Fruit fly (Drosophila melanogaster) whole organism, embryonic: ENCODE measurements around the gene CG5139.

Experiments
- ATbp ChIP-seq: fragments of 200-800 bp; sonication (Bioruptor generic); optimal IDR thresholded peaks from 2 replicates; lab custom pipeline; 2017; ENCODE audit warnings: missing biosample characterization, mild to moderate bottlenecking, missing genetic modification characterization, missing genetic modification reagents
- Atf6 ChIP-seq: fragments of 200-800 bp; sonication (Bioruptor generic); IDR thresholded peaks from 2 replicates; pipeline ENCODE4 v1.3.6; 2022; ENCODE audit warnings: missing biosample characterization, missing genetic modification characterization
- CG10366 ChIP-seq: fragments of 200-800 bp; sonication (Bioruptor generic); IDR thresholded peaks from 2 replicates; pipeline ENCODE4 v1.3.6; 2022; ENCODE audit warnings: missing biosample characterization, missing genetic modification characterization
- CG11695 ChIP-seq: fragments of 200-800 bp; sonication (Bioruptor generic); IDR thresholded peaks from 3 replicates; pipeline ENCODE4 v1.3.6; 2022; ENCODE audit warnings: missing biosample characterization, missing genetic modification characterization
- CG12659 ChIP-seq: fragments of 200-800 bp; sonication (Bioruptor generic); optimal IDR thresholded peaks from 3 replicates; lab custom pipeline; 2017; ENCODE audit warnings: mild to moderate bottlenecking, missing biosample characterization, missing genetic modification reagents, missing genetic modification characterization
- CG14014 ChIP-seq: fragments of 200-800 bp; sonication (Bioruptor generic); IDR thresholded peaks from 2 replicates; pipeline ENCODE4 v1.3.6; 2022; ENCODE audit warnings: missing biosample characterization, missing genetic modification characterization
- CG14050 ChIP-seq: fragments of 200-800 bp; sonication (Bioruptor generic); IDR thresholded peaks from 3 replicates; pipeline ENCODE4 v1.3.6; 2022; ENCODE audit warnings: missing biosample characterization, missing genetic modification characterization
- CG16815 ChIP-seq: fragments of 200-800 bp; sonication (Bioruptor generic); optimal IDR thresholded peaks from 3 replicates; lab custom pipeline; 2017; ENCODE audit warnings: missing biosample characterization, mild to moderate bottlenecking, missing genetic modification characterization
- CG17359 ChIP-seq: fragments of 200-800 bp; sonication (Bioruptor generic); optimal IDR thresholded peaks from 3 replicates; lab custom pipeline; 2018; ENCODE audit warnings: missing biosample characterization, mild to moderate bottlenecking, missing genetic modification characterization, moderate library complexity
- CG17385 ChIP-seq: fragments of 200-800 bp; sonication (Bioruptor generic); optimal IDR thresholded peaks from 3 replicates; lab custom pipeline; 2018; ENCODE audit warnings: missing biosample characterization, mild to moderate bottlenecking, missing genetic modification characterization
- CG18262 ChIP-seq: fragments of 200-800 bp; optimal IDR thresholded peaks from 3 replicates; lab custom pipeline; 2019; ENCODE audit warnings: missing biosample characterization, mild to moderate bottlenecking, missing genetic modification characterization, moderate library complexity
- CG2678 ChIP-seq: fragments of 200-800 bp; sonication (Bioruptor generic); optimal IDR thresholded peaks from 3 replicates; lab custom pipeline; 2019; ENCODE audit warnings: missing biosample characterization, mild to moderate bottlenecking, missing genetic modification characterization, moderate library complexity
- CG3407 ChIP-seq: fragments of 200-800 bp; sonication (Bioruptor generic); optimal IDR thresholded peaks from 2 replicates; lab custom pipeline; 2018; ENCODE audit warnings: missing biosample characterization, mild to moderate bottlenecking, missing genetic modification characterization
- CG34422 ChIP-seq: fragments of 200-800 bp; sonication (Bioruptor generic); IDR thresholded peaks from 3 replicates; pipeline ENCODE4 v1.3.6; 2022; ENCODE audit warnings: missing biosample characterization, missing genetic modification characterization
- CG42726 ChIP-seq: fragments of 200-800 bp; sonication (Bioruptor generic); IDR thresholded peaks from 2 replicates; pipeline ENCODE4 v1.3.6; 2022; ENCODE audit warnings: missing biosample characterization, missing genetic modification characterization; ENCODE audit not compliant: partially characterized antibody
- CG43689 ChIP-seq: fragments of 200-800 bp; sonication (Bioruptor generic); IDR thresholded peaks from 2 replicates; pipeline ENCODE4 v1.3.6; 2022; ENCODE audit warnings: missing biosample characterization, missing genetic modification characterization
- CG4730 ChIP-seq: fragments of 200-800 bp; sonication (Bioruptor generic); IDR thresholded peaks from 2 replicates; pipeline ENCODE4 v1.3.6; 2022; ENCODE audit warnings: missing biosample characterization, missing genetic modification characterization
- CG4820 ChIP-seq: fragments of 200-800 bp; sonication (Bioruptor generic); optimal IDR thresholded peaks from 3 replicates; lab custom pipeline; 2016; ENCODE audit warnings: missing biosample characterization, missing genetic modification characterization
- CG6765 ChIP-seq: fragments of 200-800 bp; sonication (Bioruptor generic); optimal IDR thresholded peaks from 3 replicates; lab custom pipeline; 2017; ENCODE audit warnings: missing biosample characterization, mild to moderate bottlenecking, missing genetic modification characterization
- CG7357 ChIP-seq: fragments of 200-800 bp; sonication (Bioruptor generic); IDR thresholded peaks from 3 replicates; pipeline ENCODE4 v1.3.6; 2022; ENCODE audit warnings: missing biosample characterization, missing genetic modification characterization
- CG8924 ChIP-seq: fragments of 200-800 bp; optimal IDR thresholded peaks from 3 replicates; lab custom pipeline; 2019; ENCODE audit warnings: missing biosample characterization, mild to moderate bottlenecking, missing genetic modification characterization, moderate library complexity
- CG9817 ChIP-seq: fragments of 200-800 bp; sonication (Bioruptor generic); optimal IDR thresholded peaks from 2 replicates; lab custom pipeline; 2018; ENCODE audit warnings: missing biosample characterization, mild to moderate bottlenecking, missing genetic modification characterization, moderate library complexity
- CG9932 ChIP-seq: fragments of 200-800 bp; sonication (Bioruptor generic); IDR thresholded peaks from 2 replicates; pipeline ENCODE4 v1.3.6; 2022; ENCODE audit warnings: missing biosample characterization, missing genetic modification characterization
- Chrac-16 ChIP-seq: fragments of 200-800 bp; sonication (Bioruptor generic); optimal IDR thresholded peaks from 3 replicates; lab custom pipeline; 2016; ENCODE audit warnings: missing biosample characterization, missing genetic modification characterization
- Dip2 ChIP-seq: fragments of 200-800 bp; sonication (Bioruptor generic); IDR thresholded peaks from 2 replicates; pipeline ENCODE4 v1.3.6; 2022; ENCODE audit warnings: missing biosample characterization, missing genetic modification characterization
- Dp ChIP-seq: fragments of 200-800 bp; sonication (Bioruptor generic); optimal IDR thresholded peaks from 2 replicates; lab custom pipeline; 2018; ENCODE audit warnings: missing biosample characterization, mild to moderate bottlenecking, missing genetic modification characterization, moderate library complexity
- E2f1 ChIP-seq: fragments of 200-800 bp; sonication (Bioruptor generic); IDR thresholded peaks from 2 replicates; pipeline ENCODE4 v1.3.6; 2022; ENCODE audit warnings: missing biosample characterization, missing genetic modification characterization
- Oaz ChIP-seq: fragments of 200-800 bp; sonication (Bioruptor generic); IDR thresholded peaks from 2 replicates; pipeline ENCODE4 v1.3.6; 2022; ENCODE audit warnings: missing biosample characterization, missing genetic modification characterization
- Optix ChIP-seq: fragments of 200-800 bp; sonication (Bioruptor generic); IDR thresholded peaks from 3 replicates; pipeline ENCODE4 v1.3.6; 2022; ENCODE audit warnings: missing biosample characterization, missing genetic modification characterization
- Ptx1 ChIP-seq: fragments of 200-800 bp; sonication (Bioruptor generic); IDR thresholded peaks from 2 replicates; pipeline ENCODE4 v1.3.6; 2022; ENCODE audit warnings: missing biosample characterization, missing genetic modification characterization
- Rfx ChIP-seq: fragments of 200-800 bp; sonication (Bioruptor generic); IDR thresholded peaks from 2 replicates; pipeline ENCODE4 v1.3.6; 2022; ENCODE audit warnings: missing biosample characterization, missing genetic modification characterization
- al ChIP-seq: fragments of 200-800 bp; sonication (Bioruptor generic); IDR thresholded peaks from 2 replicates; pipeline ENCODE4 v1.3.6; 2022; ENCODE audit warnings: missing biosample characterization, missing genetic modification characterization
- aop ChIP-seq: fragments of 200-800 bp; sonication (Bioruptor generic); IDR thresholded peaks from 2 replicates; pipeline ENCODE4 v1.3.6; 2022; ENCODE audit warnings: missing biosample characterization, missing genetic modification characterization
- ara ChIP-seq: fragments of 200-800 bp; sonication (Bioruptor generic); IDR thresholded peaks from 2 replicates; pipeline ENCODE4 v1.3.6; 2022; ENCODE audit warnings: missing biosample characterization, missing genetic modification characterization
- bcd ChIP-seq: fragments of 200-800 bp; sonication (Bioruptor generic); optimal IDR thresholded peaks from 2 replicates; lab custom pipeline; 2017; ENCODE audit warnings: missing biosample characterization, mild to moderate bottlenecking, missing genetic modification characterization
- cato ChIP-seq: fragments of 200-800 bp; sonication (Bioruptor generic); optimal IDR thresholded peaks from 2 replicates; lab custom pipeline; 2016; ENCODE audit warnings: missing biosample characterization, missing genetic modification characterization, borderline replicate concordance
- caup ChIP-seq: fragments of 200-800 bp; sonication (Bioruptor generic); optimal IDR thresholded peaks from 3 replicates; lab custom pipeline; 2017; ENCODE audit warnings: missing biosample characterization, mild to moderate bottlenecking, missing genetic modification characterization, moderate library complexity; ENCODE audit not compliant: severe bottlenecking
- cg ChIP-seq: fragments of 200-800 bp; sonication (Bioruptor generic); optimal IDR thresholded peaks from 3 replicates; lab custom pipeline; 2019; ENCODE audit warnings: missing biosample characterization, mild to moderate bottlenecking, missing genetic modification characterization, moderate library complexity
- chn ChIP-seq: fragments of 200-800 bp; sonication (Bioruptor generic); optimal IDR thresholded peaks from 2 replicates; lab custom pipeline; 2016; ENCODE audit warnings: missing biosample characterization, missing genetic modification characterization
- danr ChIP-seq: fragments of 200-800 bp; sonication (Bioruptor generic); IDR thresholded peaks from 2 replicates; pipeline ENCODE4 v1.3.6; 2022; ENCODE audit warnings: missing biosample characterization, missing genetic modification characterization
- dimm ChIP-seq: fragments of 200-800 bp; sonication (Bioruptor generic); IDR thresholded peaks from 2 replicates; pipeline ENCODE4 v1.3.6; 2022; ENCODE audit warnings: missing biosample characterization, missing genetic modification characterization
- dysf ChIP-seq: fragments of 200-800 bp; sonication (Bioruptor generic); IDR thresholded peaks from 3 replicates; pipeline ENCODE4 v1.3.6; 2022; ENCODE audit warnings: missing biosample characterization, missing genetic modification characterization
- eve ChIP-seq, 2 experiments: fragments of >200 bp; optimal IDR thresholded peaks; 2 replicates each; lab custom pipeline; 2017; ENCODE audit warnings: missing biosample characterization in 2 of 2, missing genetic modification characterization in 2 of 2
- fd102C ChIP-seq: fragments of 200-800 bp; sonication (Bioruptor generic); optimal IDR thresholded peaks from 2 replicates; lab custom pipeline; 2018; ENCODE audit warnings: missing biosample characterization, mild to moderate bottlenecking, missing genetic modification characterization, moderate library complexity
- gcm ChIP-seq: fragments of 200-800 bp; sonication (Bioruptor generic); optimal IDR thresholded peaks from 2 replicates; lab custom pipeline; 2019; ENCODE audit warnings: missing biosample characterization, mild to moderate bottlenecking, missing genetic modification characterization, moderate library complexity
- hth ChIP-seq: fragments of >200 bp; optimal IDR thresholded peaks from 2 replicates; lab custom pipeline; 2017; ENCODE audit warnings: inconsistent platforms
- kah ChIP-seq: fragments of 200-800 bp; sonication (Bioruptor generic); optimal IDR thresholded peaks from 2 replicates; lab custom pipeline; 2018; ENCODE audit warnings: missing biosample characterization, mild to moderate bottlenecking, missing genetic modification characterization
- sd ChIP-seq: fragments of 200-800 bp; sonication (Bioruptor generic); optimal IDR thresholded peaks from 3 replicates; lab custom pipeline; 2018; ENCODE audit warnings: missing biosample characterization, mild to moderate bottlenecking, missing genetic modification characterization, moderate library complexity
- seq ChIP-seq: fragments of 200-800 bp; sonication (Bioruptor generic); IDR thresholded peaks from 2 replicates; pipeline ENCODE4 v1.3.6; 2022; ENCODE audit warnings: missing biosample characterization, missing genetic modification characterization
- tx ChIP-seq: fragments of 200-800 bp; sonication (Bioruptor generic); optimal IDR thresholded peaks from 2 replicates; lab custom pipeline; 2016; ENCODE audit warnings: missing biosample characterization, missing genetic modification characterization

The CG5139 gene

DNA sequence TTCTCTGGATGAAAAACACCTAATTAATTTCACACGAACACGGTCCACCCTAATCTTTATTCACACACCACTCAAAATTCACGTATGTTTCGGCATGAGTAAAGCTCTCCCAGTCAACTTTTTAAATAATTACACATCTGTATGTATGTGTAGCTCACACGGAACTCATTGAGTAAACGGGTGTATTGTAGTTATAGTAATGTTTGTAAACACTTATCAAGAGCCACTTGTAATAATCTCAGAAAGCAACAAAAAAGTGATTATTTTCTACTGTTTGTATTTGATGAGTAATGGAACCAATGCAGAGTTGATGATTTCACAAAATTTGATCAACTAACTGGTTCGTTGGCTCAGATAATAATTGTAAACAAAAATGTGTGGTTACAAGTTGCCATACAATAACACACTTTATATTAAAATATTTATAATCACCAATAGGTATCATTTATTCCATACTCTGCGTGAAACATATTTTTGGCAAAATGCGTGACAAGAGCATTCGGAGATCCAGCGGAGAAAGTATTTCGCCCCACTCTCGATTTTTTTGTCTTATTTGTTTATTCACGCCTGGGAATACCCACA, 18.9 kb upstream of the CG5139 start:
- TF ChIP-seq CG42726 (GFP tag; lab: Robert Waterston, UW), result no peak
- peak; percentile 12 for TF ChIP-seq chn (GFP tag; lab: Kevin White, UChicago)
- peak; percentile 6 for TF ChIP-seq CG12659 (GFP tag; lab: Kevin White, UChicago)
- TF ChIP-seq kah (GFP tag; lab: Kevin White, UChicago), result no peak
- peak; percentile 7; the same call in 1 of the 2 replicates for TF ChIP-seq CG10366 (GFP tag; lab: Robert Waterston, UW)
- TF ChIP-seq ATbp (GFP tag; lab: Kevin White, UChicago), result peak; percentile 61
- peak; percentile 38 for TF ChIP-seq CG8924 (tag; lab: Kevin White, UChicago)
- TF ChIP-seq sd (tag; lab: Kevin White, UChicago), result peak; percentile 19
- TF ChIP-seq Ptx1, result 0 out of 2 replicates have a peak, but pooled peaks have one; percentile 20
- no peak for TF ChIP-seq CG34422 (GFP tag; lab: Robert Waterston, UW)
- peak; percentile 7 for TF ChIP-seq CG9817 (tag; lab: Kevin White, UChicago)
- TF ChIP-seq dimm (GFP tag; lab: Robert Waterston, UW), result no peak
- TF ChIP-seq cg (GFP tag; lab: Kevin White, UChicago), result peak; percentile 50
- TF ChIP-seq Dp (GFP tag; lab: Kevin White, UChicago), result no peak
- TF ChIP-seq gcm (GFP tag; lab: Kevin White, UChicago), result peak; percentile 7
- no peak for TF ChIP-seq Dip2 (GFP tag; lab: Robert Waterston, UW)
- TF ChIP-seq CG11695 (GFP tag; lab: Robert Waterston, UW), result 0 out of 3 replicates have a peak, but pooled peaks have one; percentile 27
- no peak for TF ChIP-seq bcd (GFP tag; lab: Kevin White, UChicago)
- TF ChIP-seq Chrac-16 (GFP tag; lab: Kevin White, UChicago), result no peak
- TF ChIP-seq Oaz (GFP tag; lab: Robert Waterston, UW), result peak; percentile 34
- no peak for TF ChIP-seq hth (lab: Kevin White, UChicago)
- TF ChIP-seq CG18262, result no peak
- TF ChIP-seq CG3407 (GFP tag; lab: Kevin White, UChicago), result no peak
- peak; percentile 27; the same call in 1 of the 2 replicates for TF ChIP-seq seq (GFP tag; lab: Robert Waterston, UW)
- no peak for TF ChIP-seq CG6765 (GFP tag; lab: Kevin White, UChicago)
- TF ChIP-seq CG17385, result peak; percentile 33
- TF ChIP-seq CG14050 (GFP tag; lab: Robert Waterston, UW), result 0 out of 3 replicates have a peak, but pooled peaks have one; percentile 10
- TF ChIP-seq CG14014 (GFP tag; lab: Robert Waterston, UW), result peak; percentile 40; the same call in 1 of the 2 replicates
- TF ChIP-seq CG9932 (GFP tag; lab: Robert Waterston, UW), result peak; percentile 24
- TF ChIP-seq Rfx (GFP tag; lab: Robert Waterston, UW), result peak; percentile 47
- TF ChIP-seq CG17359 (tag; lab: Kevin White, UChicago), result no peak
- TF ChIP-seq caup (GFP tag; lab: Kevin White, UChicago), result no peak
- TF ChIP-seq CG2678, result no peak
- peak; percentile 60; the same call in 1 of the 2 replicates for TF ChIP-seq Atf6
- peak in 1 of 2 experiments; percentile 44 for TF ChIP-seq eve (GFP tag; optimal IDR thresholded peaks at IDR 0.05; lab: Kevin White, UChicago)
- TF ChIP-seq al, result no peak
- peak; percentile 21; the same call in 1 of the 2 replicates for TF ChIP-seq CG4730 (GFP tag; lab: Robert Waterston, UW)
- peak; percentile 9; the same call in 1 of the 3 replicates for TF ChIP-seq dysf
- TF ChIP-seq tx (GFP tag; lab: Kevin White, UChicago), result no peak
- TF ChIP-seq CG43689 (GFP tag; lab: Robert Waterston, UW), result peak; percentile 47; the same call in 1 of the 2 replicates
- no peak for TF ChIP-seq aop (GFP tag; lab: Robert Waterston, UW)
- no peak for TF ChIP-seq danr
- peak; percentile 6; the same call in 1 of the 2 replicates for TF ChIP-seq E2f1 (GFP tag; lab: Robert Waterston, UW)
- TF ChIP-seq CG4820 (GFP tag; lab: Kevin White, UChicago), result no peak
- TF ChIP-seq ara (GFP tag; lab: Robert Waterston, UW), result no peak
- TF ChIP-seq fd102C (GFP tag; lab: Kevin White, UChicago), result no peak
- peak; percentile 29 for TF ChIP-seq cato (GFP tag; lab: Kevin White, UChicago)
- no peak for TF ChIP-seq CG7357 (GFP tag; lab: Robert Waterston, UW)
- peak; percentile 20 for TF ChIP-seq CG16815
- TF ChIP-seq Optix, result 0 out of 3 replicates have a peak, but pooled peaks have one; percentile 38
